Fruit fly (Drosophila melanogaster): Measurements from ENCODE around the gene sesB.

The sesB gene

dm6 chrX:10786443-10787097 is at the start of gene sesB, which contains the start of gene Ant2:
Gene sesB, minus strand, starts transcription at chrX:10786958.
Gene Ant2, minus strand, starts transcription at chrX:10786907.
- TF ChIP-seq CG10669 (GFP tag; optimal IDR thresholded peaks at IDR 0.05) (no peak), Eip75B (GFP tag; optimal IDR thresholded peaks at IDR 0.05) (no peak), vri (GFP tag; optimal IDR thresholded peaks at IDR 0.05) (peak; percentile 71), fd85E (GFP tag; optimal IDR thresholded peaks at IDR 0.05) (no peak), Eip78C (GFP tag) (peak; percentile 46), cyc (GFP tag; optimal IDR thresholded peaks at IDR 0.05) (no peak)

- TF ChIP-seq CG15336 (GFP tag; IDR thresholded peaks at IDR 0.05) = no peak
- TF ChIP-seq Hr4 (GFP tag; optimal IDR thresholded peaks at IDR 0.05) = no peak
- no peak for TF ChIP-seq CG9139 (GFP tag; optimal IDR thresholded peaks at IDR 0.05)
- no peak for TF ChIP-seq CG34406 (GFP tag; optimal IDR thresholded peaks at IDR 0.05)
- TF ChIP-seq CG6808 (GFP tag; optimal IDR thresholded peaks at IDR 0.05) = no peak
- TF ChIP-seq Eip93F (GFP tag; optimal IDR thresholded peaks at IDR 0.05) = no peak
- TF ChIP-seq CG32006 (GFP tag; optimal IDR thresholded peaks at IDR 0.05) = no peak
- TF ChIP-seq Hr38 (GFP tag; optimal IDR thresholded peaks at IDR 0.05) = no peak
- no peak for TF ChIP-seq cyc (GFP tag; optimal IDR thresholded peaks at IDR 0.05)
- no peak for TF ChIP-seq Gug (GFP tag; IDR thresholded peaks at IDR 0.05)
- no peak for TF ChIP-seq Sox15 (GFP tag; optimal IDR thresholded peaks at IDR 0.05)
- no peak for TF ChIP-seq CG4318 (GFP tag; optimal IDR thresholded peaks at IDR 0.05)
Observed at dm6 chrX:10835631-10836030, 48.9 kb upstream of the sesB start.

dm6 chrX:10832369-10832768 is 45.6 kb upstream of the sesB start:
- TF ChIP-seq lz (GFP tag; optimal IDR thresholded peaks at IDR 0.05) (peak; percentile 72), CG10669 (GFP tag; optimal IDR thresholded peaks at IDR 0.05) (no peak), Ets96B (tag; optimal IDR thresholded peaks at IDR 0.05) (no peak), cyc (GFP tag; optimal IDR thresholded peaks at IDR 0.05) (peak; percentile 71), Eip78C (GFP tag) (peak; percentile 75), Met (GFP tag; optimal IDR thresholded peaks at IDR 0.05) (peak; percentile 49), pdm3 (GFP tag; optimal IDR thresholded peaks at IDR 0.05) (peak; percentile 56), Sox102F (GFP tag; optimal IDR thresholded peaks at IDR 0.05) (peak; percentile 12), CG15336 (GFP tag; IDR thresholded peaks at IDR 0.05) (no peak), CG10631 (GFP tag; optimal IDR thresholded peaks at IDR 0.05) (peak; percentile 16), Eip75B (GFP tag; optimal IDR thresholded peaks at IDR 0.05) (peak; percentile 4), esn (GFP tag; optimal IDR thresholded peaks at IDR 0.05) (peak; percentile 64), CG3032 (tag; optimal IDR thresholded peaks at IDR 0.05) (peak; percentile 34), Gug (GFP tag; IDR thresholded peaks at IDR 0.05) (no peak), CG32006 (GFP tag; optimal IDR thresholded peaks at IDR 0.05) (no peak), salr (GFP tag; optimal IDR thresholded peaks at IDR 0.05) (peak in 1 of 2 experiments; percentile 0), net (GFP tag; optimal IDR thresholded peaks at IDR 0.05) (no peak), CG31627 (GFP tag; optimal IDR thresholded peaks at IDR 0.05) (peak; percentile 76), Lpt (GFP tag; optimal IDR thresholded peaks at IDR 0.05) (no peak), vri (GFP tag; optimal IDR thresholded peaks at IDR 0.05) (no peak), fkh (GFP tag; optimal IDR thresholded peaks at IDR 0.05) (peak; percentile 45), CG6276 (GFP tag; optimal IDR thresholded peaks at IDR 0.05) (no peak), OdsH (GFP tag; optimal IDR thresholded peaks at IDR 0.05) (peak; percentile 33), acj6 (GFP tag; optimal IDR thresholded peaks at IDR 0.05) (peak; percentile 43), Hr4 (GFP tag; optimal IDR thresholded peaks at IDR 0.05) (no peak), Sox15 (GFP tag; optimal IDR thresholded peaks at IDR 0.05) (peak; percentile 9), CG6792 (GFP tag; optimal IDR thresholded peaks at IDR 0.05) (peak; percentile 26), topi (GFP tag; optimal IDR thresholded peaks at IDR 0.05) (peak; percentile 36), CG11762 (GFP tag; optimal IDR thresholded peaks at IDR 0.05; ENCODE audit: insufficient read depth) (no peak), CG3919 (GFP tag; optimal IDR thresholded peaks at IDR 0.05) (peak; percentile 41), Sox14 (GFP tag; optimal IDR thresholded peaks at IDR 0.05) (peak; percentile 23), Hr39 (GFP tag; optimal IDR thresholded peaks at IDR 0.05) (peak; percentile 64), CG4318 (GFP tag; optimal IDR thresholded peaks at IDR 0.05) (no peak), CG7368 (GFP tag; optimal IDR thresholded peaks at IDR 0.05) (no peak)
